Worm (Caenorhabditis elegans) whole organism, early embryonic: ENCODE data around the gene Y37A1B.7.
A peak's percentile ranks its signal among the peaks of the same experiment; 100 is the strongest.

Source experiments
- ama-1 ChIP-seq: fragments of 150-350 bp; optimal IDR thresholded peaks from 2 replicates; lab custom pipeline; 2014
- ets-7 ChIP-seq: sonication (generic microtip); optimal IDR thresholded peaks from 2 replicates; lab custom pipeline; 2016; ENCODE audit warnings: missing genotype, missing genetic modification characterization, missing compliant biosample characterization
- hmbx-1 ChIP-seq: sonication (generic microtip); optimal IDR thresholded peaks from 2 replicates; lab custom pipeline; 2016; ENCODE audit warnings: mild to moderate bottlenecking, missing genetic modification characterization, missing compliant biosample characterization
- hnd-1 ChIP-seq: sonication (generic microtip); optimal IDR thresholded peaks from 2 replicates; lab custom pipeline; 2016; ENCODE audit warnings: missing genetic modification characterization, missing compliant biosample characterization
- tra-4 ChIP-seq: sonication (generic microtip); optimal IDR thresholded peaks from 2 replicates; lab custom pipeline; 2017; ENCODE audit warnings: missing genetic modification characterization, missing compliant biosample characterization

- TF ChIP-seq ama-1 (lab: Kevin White, UChicago) (peak; percentile 75), hnd-1 (tag; lab: Kevin White, UChicago) (no peak), hmbx-1 (tag; lab: Kevin White, UChicago) (peak; percentile 13), tra-4 (tag; lab: Kevin White, UChicago) (no peak), ets-7 (tag; lab: Kevin White, UChicago) (peak; percentile 24)
These were observed 10.7 kb downstream of the Y37A1B.7 start for ce11 chrIV:14032620-14033501.
